Fruit fly (Drosophila melanogaster) whole organism, wandering third instar larva: ENCODE measurements around the gene barr.

Experiments
- Abd-B ChIP-seq: fragments of >200 bp; optimal IDR thresholded peaks from 2 replicates; lab custom pipeline; 2017; ENCODE audit warnings: missing biosample characterization, missing genetic modification characterization
- CG32264 ChIP-seq: fragments of 200-800 bp; sonication (Bioruptor generic); optimal IDR thresholded peaks from 2 replicates; lab custom pipeline; 2016; ENCODE audit warnings: missing biosample characterization, missing genetic modification characterization
- CG9705 ChIP-seq: fragments of 200-800 bp; sonication (Bioruptor generic); optimal IDR thresholded peaks from 2 replicates; lab custom pipeline; 2018; ENCODE audit warnings: missing biosample characterization, mild to moderate bottlenecking, missing genetic modification characterization
- CrebA ChIP-seq: fragments of 200-800 bp; sonication (Bioruptor generic); optimal IDR thresholded peaks from 2 replicates; lab custom pipeline; 2016; ENCODE audit warnings: missing biosample characterization, mild to moderate bottlenecking, missing genetic modification characterization, borderline replicate concordance
- Dfd ChIP-seq: fragments of >200 bp; optimal IDR thresholded peaks from 2 replicates; lab custom pipeline; 2017; ENCODE audit warnings: missing biosample characterization, missing genetic modification characterization
- Dif ChIP-seq: fragments of 200-275, 200-300 bp; sonication (Bioruptor generic); optimal IDR thresholded peaks from 2 replicates; lab custom pipeline; 2018; ENCODE audit warnings: missing biosample characterization, missing genetic modification characterization; ENCODE audit not compliant: partially characterized antibody
- GATAd ChIP-seq: sonication (Bioruptor generic); optimal IDR thresholded peaks from 2 replicates; lab custom pipeline; 2016; ENCODE audit warnings: missing biosample characterization, missing genetic modification characterization
- HLH106 ChIP-seq: fragments of 200-800 bp; optimal IDR thresholded peaks from 3 replicates; lab custom pipeline; 2019; ENCODE audit warnings: missing biosample characterization, mild to moderate bottlenecking, missing genetic modification characterization, moderate library complexity
- Hnf4 ChIP-seq: fragments of 200-800 bp; sonication (Bioruptor generic); optimal IDR thresholded peaks from 2 replicates; lab custom pipeline; 2016; ENCODE audit warnings: missing biosample characterization, mild to moderate bottlenecking, missing genetic modification characterization
- Hr78 ChIP-seq: fragments of >200 bp; optimal IDR thresholded peaks from 2 replicates; lab custom pipeline; 2017; ENCODE audit warnings: missing biosample characterization, missing genetic modification characterization
- Hr83 ChIP-seq: fragments of 200-300 bp; sonication (Bioruptor generic); optimal IDR thresholded peaks from 2 replicates; lab custom pipeline; 2016; ENCODE audit warnings: missing biosample characterization, mild to moderate bottlenecking, missing genetic modification characterization, moderate library complexity; ENCODE audit not compliant: poor library complexity, severe bottlenecking
- Jra ChIP-seq: sonication (Bioruptor generic); optimal IDR thresholded peaks from 2 replicates; lab custom pipeline; 2016; ENCODE audit warnings: missing biosample characterization, missing genetic modification characterization
- Mio ChIP-seq: sonication (Bioruptor generic); optimal IDR thresholded peaks from 2 replicates; lab custom pipeline; 2016; ENCODE audit warnings: missing biosample characterization, missing genetic modification characterization
- Myc ChIP-seq: fragments of >200 bp; optimal IDR thresholded peaks from 2 replicates; lab custom pipeline; 2017
- N ChIP-seq: fragments of >200 bp; optimal IDR thresholded peaks from 2 replicates; lab custom pipeline; 2018; ENCODE audit warnings: missing biosample characterization, missing external identifiers, missing genetic modification characterization
- OdsH ChIP-seq: fragments of 200-800 bp; sonication (Bioruptor generic); optimal IDR thresholded peaks from 2 replicates; lab custom pipeline; 2016; ENCODE audit warnings: missing biosample characterization, mild to moderate bottlenecking, missing genetic modification characterization
- Rel ChIP-seq, 2 experiments: fragments of 200-800 bp; sonication (Bioruptor generic) in 1 of 2; optimal IDR thresholded peaks; 2 replicates in 1 of 2; 3 replicates in 1 of 2; lab custom pipeline; 2016 to 2019; ENCODE audit warnings: mild to moderate bottlenecking in 2 of 2, missing biosample characterization in 2 of 2, missing genetic modification characterization in 2 of 2, moderate library complexity in 1 of 2
- Sp1 ChIP-seq: fragments of 200-800 bp; sonication (Bioruptor generic); optimal IDR thresholded peaks from 3 replicates; lab custom pipeline; 2019; ENCODE audit warnings: missing biosample characterization, mild to moderate bottlenecking, missing genetic modification characterization, moderate library complexity
- Vsx2 ChIP-seq: fragments of 200-300, 225-300 bp; sonication (Bioruptor generic); optimal IDR thresholded peaks from 2 replicates; lab custom pipeline; 2018; ENCODE audit warnings: missing biosample characterization, missing genetic modification characterization; ENCODE audit not compliant: partially characterized antibody
- br ChIP-seq: fragments of 200-800 bp; sonication (Bioruptor generic); optimal IDR thresholded peaks from 2 replicates; lab custom pipeline; 2016; ENCODE audit warnings: missing biosample characterization, missing genetic modification characterization
- brk ChIP-seq: fragments of 200-800 bp; sonication (Bioruptor generic); optimal IDR thresholded peaks from 2 replicates; lab custom pipeline; 2016; ENCODE audit warnings: missing biosample characterization, mild to moderate bottlenecking, missing genetic modification characterization
- dl ChIP-seq, 2 experiments: fragments of 175-275, 200-275 bp in 1 of 2; fragments of 200-275 bp in 1 of 2; sonication (Bioruptor generic); optimal IDR thresholded peaks; lab custom pipeline; 2018; ENCODE audit warnings: mild to moderate bottlenecking in 2 of 2, missing biosample characterization in 2 of 2, missing genetic modification characterization in 2 of 2, moderate library complexity in 2 of 2; ENCODE audit not compliant: partially characterized antibody in 2 of 2, insufficient read depth in 1 of 2
- dmrt93B ChIP-seq: fragments of 200-800 bp; sonication (Bioruptor generic); optimal IDR thresholded peaks from 2 replicates; lab custom pipeline; 2018; ENCODE audit warnings: missing biosample characterization, mild to moderate bottlenecking, missing genetic modification characterization
- dsf ChIP-seq: sonication (Bioruptor generic); optimal IDR thresholded peaks from 2 replicates; lab custom pipeline; 2016; ENCODE audit warnings: missing biosample characterization, missing genetic modification characterization, borderline replicate concordance
- ey ChIP-seq: fragments of 200-800 bp; sonication (Bioruptor generic); optimal IDR thresholded peaks from 2 replicates; lab custom pipeline; 2016; ENCODE audit warnings: missing biosample characterization, missing genetic modification characterization
- foxo ChIP-seq, 2 experiments: fragments of 200-800 bp; sonication (Bioruptor generic); optimal IDR thresholded peaks; 2 replicates in 1 of 2; 3 replicates in 1 of 2; lab custom pipeline; 2016 to 2017; ENCODE audit warnings: missing biosample characterization in 2 of 2, missing genetic modification characterization in 2 of 2
- fru ChIP-seq: fragments of 200-800 bp; sonication (Bioruptor generic); optimal IDR thresholded peaks from 3 replicates; lab custom pipeline; 2016; ENCODE audit warnings: missing biosample characterization, mild to moderate bottlenecking, missing genetic modification characterization
- h ChIP-seq: fragments of 200-800 bp; sonication (Bioruptor generic); optimal IDR thresholded peaks from 3 replicates; lab custom pipeline; 2016; ENCODE audit warnings: missing biosample characterization, mild to moderate bottlenecking, missing genetic modification characterization
- jim ChIP-seq: fragments of 175-275, 200-325 bp; sonication (Bioruptor generic); optimal IDR thresholded peaks from 2 replicates; lab custom pipeline; 2016; ENCODE audit warnings: missing biosample characterization, mild to moderate bottlenecking, missing genetic modification characterization
- lola ChIP-seq: fragments of >200 bp; optimal IDR thresholded peaks from 2 replicates; lab custom pipeline; 2017; ENCODE audit warnings: missing biosample characterization, missing genetic modification characterization
- pan ChIP-seq: fragments of >200 bp; optimal IDR thresholded peaks from 2 replicates; lab custom pipeline; 2017
- psq ChIP-seq: fragments of 200-800 bp; sonication (Bioruptor generic); optimal IDR thresholded peaks from 3 replicates; lab custom pipeline; 2017; ENCODE audit warnings: missing biosample characterization, mild to moderate bottlenecking, missing genetic modification characterization, moderate library complexity
- rgr ChIP-seq: fragments of 200-800 bp; sonication (Bioruptor generic); optimal IDR thresholded peaks from 3 replicates; lab custom pipeline; 2016; ENCODE audit warnings: missing biosample characterization, mild to moderate bottlenecking, missing genetic modification characterization
- sage ChIP-seq: fragments of 200-800 bp; sonication (Bioruptor generic); optimal IDR thresholded peaks from 2 replicates; lab custom pipeline; 2016; ENCODE audit warnings: missing biosample characterization, mild to moderate bottlenecking, missing genetic modification characterization
- sv ChIP-seq: fragments of 200-800 bp; sonication (Bioruptor generic); optimal IDR thresholded peaks from 3 replicates; lab custom pipeline; 2016; ENCODE audit warnings: missing biosample characterization, missing genetic modification characterization
- tai ChIP-seq: sonication (Bioruptor generic); optimal IDR thresholded peaks from 2 replicates; lab custom pipeline; 2016; ENCODE audit warnings: missing biosample characterization, missing genetic modification characterization
- usp ChIP-seq: fragments of >200 bp; optimal IDR thresholded peaks from 2 replicates; lab custom pipeline; 2017; ENCODE audit warnings: missing biosample characterization, missing genetic modification characterization
- woc ChIP-seq: sonication (Bioruptor generic); optimal IDR thresholded peaks from 2 replicates; lab custom pipeline; 2016; ENCODE audit warnings: missing biosample characterization, mild to moderate bottlenecking, missing genetic modification characterization

barr gene

dm6 chr2L:20084785-20085555 is 23.8 kb upstream of the barr start, which contains the start of gene fok:
Gene fok (minus strand): TSS chr2L:20085070.
- peak; percentile 89 for TF ChIP-seq brk (GFP tag; lab: Kevin White, UChicago)
- peak; percentile 94 to 99 for TF ChIP-seq foxo (GFP tag; optimal IDR thresholded peaks at IDR 0.05; lab: Kevin White, UChicago)
- peak; percentile 97 for TF ChIP-seq sage
- TF ChIP-seq CG32264: peak; percentile 92
- TF ChIP-seq GATAd (GFP tag; lab: Kevin White, UChicago): peak; percentile 56
- peak; percentile 46 for TF ChIP-seq jim (GFP tag; lab: Kevin White, UChicago)
- TF ChIP-seq CrebA (GFP tag; lab: Kevin White, UChicago): no peak
- peak; percentile 97 for TF ChIP-seq Hnf4 (GFP tag; lab: Kevin White, UChicago)
- peak; percentile 99 for TF ChIP-seq ey
- TF ChIP-seq CG9705 (GFP tag; lab: Kevin White, UChicago): peak; percentile 98
- no peak for TF ChIP-seq N (GFP tag; lab: Kevin White, UChicago)
- peak; percentile 96 for TF ChIP-seq psq
- peak; percentile 96 for TF ChIP-seq Rel (GFP tag; optimal IDR thresholded peaks at IDR 0.05; lab: Kevin White, UChicago)
- peak; percentile 99 for TF ChIP-seq Rel (tag; optimal IDR thresholded peaks at IDR 0.05; lab: Kevin White, UChicago)
- TF ChIP-seq Hr83 (GFP tag; lab: Kevin White, UChicago): peak; percentile 76
- TF ChIP-seq Sp1 (GFP tag; lab: Kevin White, UChicago): peak; percentile 98
- TF ChIP-seq fru: peak; percentile 99
- TF ChIP-seq rgr (GFP tag; lab: Kevin White, UChicago): peak; percentile 98
- TF ChIP-seq Dfd (GFP tag; lab: Kevin White, UChicago): peak; percentile 67
- TF ChIP-seq Abd-B (GFP tag; lab: Kevin White, UChicago): no peak
- no peak for TF ChIP-seq usp (GFP tag; lab: Kevin White, UChicago)
- peak; percentile 99 for TF ChIP-seq OdsH (GFP tag; lab: Kevin White, UChicago)
- peak; percentile 98 for TF ChIP-seq HLH106
- TF ChIP-seq dsf (GFP tag; lab: Kevin White, UChicago): peak; percentile 78
- no peak for TF ChIP-seq Vsx2 (GFP tag; lab: Kevin White, UChicago)
- peak; percentile 97 for TF ChIP-seq dmrt93B (GFP tag; lab: Kevin White, UChicago)
- peak; percentile 84 for TF ChIP-seq sv (GFP tag; lab: Kevin White, UChicago)
- TF ChIP-seq Jra (GFP tag; lab: Kevin White, UChicago): peak; percentile 86
- no peak for TF ChIP-seq Hr78 (GFP tag; lab: Kevin White, UChicago)
- TF ChIP-seq dl (GFP tag; optimal IDR thresholded peaks at IDR 0.05; lab: Kevin White, UChicago; ENCODE audit: insufficient read depth in 1 of 2, partially characterized antibody in 2 of 2): peak; percentile 19 to 48
- TF ChIP-seq woc (GFP tag; lab: Kevin White, UChicago): peak; percentile 99
- peak; percentile 87 for TF ChIP-seq Mio (GFP tag; lab: Kevin White, UChicago)
- peak; percentile 27 for TF ChIP-seq Dif (GFP tag; lab: Kevin White, UChicago)
- no peak for TF ChIP-seq lola (GFP tag; lab: Kevin White, UChicago)
- TF ChIP-seq pan (lab: Kevin White, UChicago): no peak
- TF ChIP-seq Myc (lab: Kevin White, UChicago): no peak
- TF ChIP-seq br (GFP tag; lab: Kevin White, UChicago): peak; percentile 99
- TF ChIP-seq tai (GFP tag; lab: Kevin White, UChicago): peak; percentile 90
- TF ChIP-seq h (GFP tag; lab: Kevin White, UChicago): peak; percentile 99

dm6 chr2L:20084068-20084651 is 23.0 kb upstream of the barr start:
- TF ChIP-seq sv (GFP tag; lab: Kevin White, UChicago): no peak
- no peak for TF ChIP-seq CrebA (GFP tag; lab: Kevin White, UChicago)
- TF ChIP-seq Mio (GFP tag; lab: Kevin White, UChicago): no peak
- no peak for TF ChIP-seq tai (GFP tag; lab: Kevin White, UChicago)
- no peak for TF ChIP-seq psq
- TF ChIP-seq Abd-B (GFP tag; lab: Kevin White, UChicago): no peak
- no peak for TF ChIP-seq br (GFP tag; lab: Kevin White, UChicago)
- TF ChIP-seq GATAd (GFP tag; lab: Kevin White, UChicago): no peak
